Worm (Caenorhabditis elegans): ENCODE measurements around the gene H40L08.1.

H40L08.1 gene

DNA sequence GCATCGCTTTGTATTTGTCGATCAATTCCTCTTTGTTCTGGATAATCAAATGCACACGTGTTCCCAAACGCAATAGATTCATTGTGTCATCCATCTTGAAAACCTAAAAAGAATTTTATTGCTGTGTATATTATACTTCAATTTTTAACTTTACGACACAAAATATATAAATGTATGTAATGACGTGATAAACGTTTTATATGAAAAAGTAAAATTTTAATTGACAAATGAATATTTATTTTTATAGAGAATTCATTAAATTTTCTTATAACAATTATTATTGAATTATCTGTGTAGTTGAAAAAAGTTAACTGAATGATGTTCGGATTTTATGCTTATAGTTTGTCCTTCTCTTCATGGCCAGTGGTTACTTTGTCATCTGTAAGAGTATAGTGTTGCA is 28.0 kb downstream of the H40L08.1 start, which contains the start of gene H03G16.7:
H03G16.7 (minus strand) TSS at position 101 of the 400 bp plus-strand sequence.
- no peak for TF ChIP-seq zip-2 (tag; optimal IDR thresholded peaks at IDR 0.05)

DNA sequence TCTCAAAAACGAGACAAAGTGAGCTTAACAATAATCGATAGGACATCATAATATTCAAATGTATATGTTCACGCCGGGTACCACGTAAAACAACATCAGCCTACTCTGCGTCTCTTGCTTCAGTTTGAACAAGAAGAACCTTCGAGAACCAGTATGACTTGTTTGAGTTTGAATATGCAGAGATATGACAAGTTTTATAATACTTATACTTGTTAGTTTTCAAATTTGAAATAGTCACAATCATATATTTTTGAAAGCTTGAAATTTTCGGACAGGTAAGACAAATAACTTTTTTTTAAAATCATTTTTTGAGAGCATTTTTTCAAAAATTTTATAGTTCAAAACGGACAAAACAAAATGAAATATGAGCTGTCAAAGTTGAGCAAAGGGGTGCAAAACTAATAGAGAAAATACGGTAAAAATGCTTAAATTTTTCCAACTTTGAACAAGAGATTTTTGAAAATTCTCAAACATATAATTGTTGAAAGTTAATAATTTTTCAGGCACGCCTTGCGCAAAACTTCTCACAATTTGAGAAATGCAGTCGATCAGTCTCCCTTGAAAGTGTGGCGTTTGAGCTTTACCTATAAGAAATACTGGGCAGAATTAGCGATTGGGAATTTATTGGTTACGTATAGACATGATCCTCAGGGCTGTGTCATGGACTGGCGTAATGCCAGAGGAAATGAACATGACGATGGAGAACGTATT is 30.5 kb downstream of the H40L08.1 start, which contains the start of gene H03G16.1:
H03G16.1 (plus strand) TSS at position 661 of the 711 bp plus-strand sequence.
- TF ChIP-seq lsy-2 (tag; optimal IDR thresholded peaks at IDR 0.05) (no peak), unc-62 (GFP tag; optimal IDR thresholded peaks at IDR 0.05 in 1 of 2) (peak in 1 of 2 experiments; percentile 92), unc-62 (tag; optimal IDR thresholded peaks at IDR 0.05) (no peak), nhr-76 (tag; optimal IDR thresholded peaks at IDR 0.05) (no peak), nhr-102 (tag; optimal IDR thresholded peaks at IDR 0.05) (no peak), ZK546.5 (tag; optimal IDR thresholded peaks at IDR 0.05) (no peak), ztf-11 (tag; optimal IDR thresholded peaks at IDR 0.05) (no peak), mdt-29 (GFP tag; IDR thresholded peaks at IDR 0.05) (no peak)

ce11 chrX:15052385-15052784 is 31.5 kb downstream of the H40L08.1 start, which contains the start of gene H03G16.6:
Gene H03G16.6, plus strand, starts transcription at chrX:15052685.
- TF ChIP-seq fkh-10 (GFP tag; optimal IDR thresholded peaks at IDR 0.05) (no peak), daf-16 (GFP tag; optimal IDR thresholded peaks at IDR 0.05) (no peak), daf-16 (tag; optimal IDR thresholded peaks at IDR 0.05) (no peak), pha-4 (GFP tag; IDR thresholded peaks at IDR 0.05) (no peak), pha-4 (tag; optimal IDR thresholded peaks at IDR 0.05) (no peak), vab-7 (GFP tag; IDR thresholded peaks at IDR 0.05) (no peak), aly-2 (tag; optimal IDR thresholded peaks at IDR 0.05) (no peak), egl-27 (tag; optimal IDR thresholded peaks at IDR 0.05) (no peak), dmd-9 (GFP tag; IDR thresholded peaks at IDR 0.05) (no peak), aha-1 (tag) (no peak), dpl-1 (GFP tag; optimal IDR thresholded peaks at IDR 0.05) (no peak), D1046.2 (GFP tag; IDR thresholded peaks at IDR 0.05) (no peak), ces-1 (GFP tag; optimal IDR thresholded peaks at IDR 0.05) (no peak), F49E8.2 (tag; optimal IDR thresholded peaks at IDR 0.05; ENCODE audit: borderline replicate concordance) (no peak), lim-7 (GFP tag; IDR thresholded peaks at IDR 0.05) (no peak)

ce11 chrX:15050006-15050405 is 33.9 kb downstream of the H40L08.1 start:
- peak; percentile 35 for TF ChIP-seq nhr-28 (tag; optimal IDR thresholded peaks at IDR 0.05)
- TF ChIP-seq daf-16 (GFP tag; optimal IDR thresholded peaks at IDR 0.05): no peak
- peak; percentile 86 for TF ChIP-seq daf-16 (tag; optimal IDR thresholded peaks at IDR 0.05)
- TF ChIP-seq D1046.2 (GFP tag; IDR thresholded peaks at IDR 0.05): no peak

- no peak for TF ChIP-seq ceh-20 (GFP tag; IDR thresholded peaks at IDR 0.05)
- peak in 1 of 2 experiments; percentile 57 for TF ChIP-seq unc-62 (GFP tag; optimal IDR thresholded peaks at IDR 0.05 in 1 of 2)
- no peak for TF ChIP-seq unc-62 (tag; optimal IDR thresholded peaks at IDR 0.05)
- TF ChIP-seq nhr-102 (tag; optimal IDR thresholded peaks at IDR 0.05): no peak
- TF ChIP-seq lin-39 (tag; optimal IDR thresholded peaks at IDR 0.05): no peak
- peak; percentile 98 for TF ChIP-seq aha-1 (tag)
- no peak for TF ChIP-seq skn-1 (tag; optimal IDR thresholded peaks at IDR 0.05)
- no peak for TF ChIP-seq attf-4 (tag; optimal IDR thresholded peaks at IDR 0.05)
- TF ChIP-seq fos-1 (tag; optimal IDR thresholded peaks at IDR 0.05): no peak
- TF ChIP-seq mep-1 (tag; optimal IDR thresholded peaks at IDR 0.05): no peak
Observed at ce11 chrX:15047541-15047940, 36.3 kb downstream of the H40L08.1 start.

ce11 chrX:15045401-15045800 is 38.5 kb downstream of the H40L08.1 start:
- TF ChIP-seq aly-2 (tag; optimal IDR thresholded peaks at IDR 0.05): no peak
- no peak for TF ChIP-seq nhr-102 (tag; optimal IDR thresholded peaks at IDR 0.05)
- TF ChIP-seq ceh-44 (GFP tag; IDR thresholded peaks at IDR 0.05): no peak
- peak; percentile 42 for TF ChIP-seq hlh-30 (tag; optimal IDR thresholded peaks at IDR 0.05; ENCODE audit: insufficient read depth)
- TF ChIP-seq lin-38 (GFP tag; IDR thresholded peaks at IDR 0.05): no peak
- peak; percentile 50 for TF ChIP-seq R02D3.7 (tag; optimal IDR thresholded peaks at IDR 0.05)
- no peak for TF ChIP-seq madf-9 (GFP tag; conservative IDR thresholded peaks at IDR 0.05)
- peak; percentile 13 for TF ChIP-seq mes-2 (tag; optimal IDR thresholded peaks at IDR 0.05; ENCODE audit: poor library complexity, severe bottlenecking)

All from whole organism, L4 larva.